Worm (Caenorhabditis elegans) whole organism, late embryonic: ENCODE measurements around the gene F37A8.1.

Experiments
- C08G9.2 ChIP-seq: sonication (generic microtip); optimal IDR thresholded peaks from 2 replicates; lab custom pipeline; 2016; ENCODE audit warnings: mild to moderate bottlenecking, missing genetic modification characterization, moderate library complexity, missing compliant biosample characterization
- C38D4.7 ChIP-seq: fragments of 200-800 bp; sonication (Bioruptor generic); optimal IDR thresholded peaks from 2 replicates; lab custom pipeline; 2018; ENCODE audit warnings: mild to moderate bottlenecking, missing genetic modification characterization, moderate library complexity, missing compliant biosample characterization
- F13H6.1 ChIP-seq: sonication (generic microtip); optimal IDR thresholded peaks from 2 replicates; lab custom pipeline; 2016; ENCODE audit warnings: missing genetic modification characterization, missing compliant biosample characterization
- K02D7.2 ChIP-seq: sonication (generic microtip); optimal IDR thresholded peaks from 2 replicates; lab custom pipeline; 2017; ENCODE audit warnings: mild to moderate bottlenecking, missing genetic modification characterization, missing compliant biosample characterization
- ahr-1 ChIP-seq: sonication (generic microtip); optimal IDR thresholded peaks from 2 replicates; lab custom pipeline; 2016; ENCODE audit warnings: missing genetic modification characterization, missing compliant biosample characterization
- ama-1 ChIP-seq: fragments of 150-350 bp; optimal IDR thresholded peaks from 2 replicates; lab custom pipeline; 2014
- ceh-14 ChIP-seq: sonication (generic microtip); optimal IDR thresholded peaks from 2 replicates; lab custom pipeline; 2016; ENCODE audit warnings: missing genotype, missing genetic modification characterization, missing compliant biosample characterization
- ceh-18 ChIP-seq: sonication (generic microtip); optimal IDR thresholded peaks from 2 replicates; lab custom pipeline; 2016; ENCODE audit warnings: missing genetic modification characterization, missing compliant biosample characterization
- ceh-19 ChIP-seq: fragments of 200-800 bp; sonication (Bioruptor generic); optimal IDR thresholded peaks from 2 replicates; lab custom pipeline; 2018; ENCODE audit warnings: mild to moderate bottlenecking, missing genetic modification characterization, missing compliant biosample characterization
- ceh-24 ChIP-seq: sonication (generic microtip); optimal IDR thresholded peaks from 2 replicates; lab custom pipeline; 2016; ENCODE audit warnings: mild to moderate bottlenecking, missing genetic modification characterization, missing compliant biosample characterization
- ceh-45 ChIP-seq: fragments of 200-800 bp; sonication (Bioruptor generic); IDR thresholded peaks from 2 replicates; pipeline ENCODE4 v1.3.6; 2022; ENCODE audit warnings: missing genetic modification reagents, missing genetic modification characterization, missing compliant biosample characterization
- ceh-48 ChIP-seq: sonication (generic microtip); optimal IDR thresholded peaks from 2 replicates; lab custom pipeline; 2016; ENCODE audit warnings: missing genetic modification characterization, inconsistent platforms, missing compliant biosample characterization
- ceh-6 ChIP-seq: fragments of 200-800 bp; sonication (Bioruptor generic); optimal IDR thresholded peaks from 2 replicates; lab custom pipeline; 2018; ENCODE audit warnings: mild to moderate bottlenecking, missing genetic modification characterization, missing compliant biosample characterization
- che-1 ChIP-seq: sonication (generic microtip); optimal IDR thresholded peaks from 2 replicates; lab custom pipeline; 2016; ENCODE audit warnings: mild to moderate bottlenecking, missing genetic modification characterization, missing compliant biosample characterization
- dve-1 ChIP-seq: sonication (generic microtip); optimal IDR thresholded peaks from 2 replicates; lab custom pipeline; 2017; ENCODE audit warnings: antibody characterized with exemption, mild to moderate bottlenecking, missing genetic modification characterization, missing compliant biosample characterization
- elt-2 ChIP-seq: sonication (generic microtip); optimal IDR thresholded peaks from 2 replicates; lab custom pipeline; 2016; ENCODE audit warnings: missing genetic modification reagents, missing genetic modification characterization, missing compliant biosample characterization
- elt-4 ChIP-seq: sonication (generic microtip); optimal IDR thresholded peaks from 2 replicates; lab custom pipeline; 2016; ENCODE audit warnings: missing genetic modification characterization, missing compliant biosample characterization
- eyg-1 ChIP-seq: sonication (generic microtip); optimal IDR thresholded peaks from 2 replicates; lab custom pipeline; 2016; ENCODE audit warnings: missing genotype, missing genetic modification characterization, missing compliant biosample characterization
- fax-1 ChIP-seq: sonication (generic microtip); optimal IDR thresholded peaks from 2 replicates; lab custom pipeline; 2016; ENCODE audit warnings: missing genotype, missing genetic modification characterization, missing compliant biosample characterization
- gmeb-2 ChIP-seq: sonication (generic microtip); optimal IDR thresholded peaks from 2 replicates; lab custom pipeline; 2016; ENCODE audit warnings: missing genetic modification characterization, inconsistent platforms, missing compliant biosample characterization
- hlh-15 ChIP-seq: sonication (generic microtip); optimal IDR thresholded peaks from 2 replicates; lab custom pipeline; 2016; ENCODE audit warnings: missing genetic modification characterization, missing compliant biosample characterization
- hlh-8 ChIP-seq: sonication (generic microtip); optimal IDR thresholded peaks from 2 replicates; lab custom pipeline; 2016; ENCODE audit warnings: missing genotype, missing genetic modification characterization, missing compliant biosample characterization
- lin-11 ChIP-seq: fragments of 200-800 bp; sonication (Bioruptor generic); optimal IDR thresholded peaks from 2 replicates; lab custom pipeline; 2018; ENCODE audit warnings: mild to moderate bottlenecking, missing genetic modification characterization, missing compliant biosample characterization
- madf-2 ChIP-seq: sonication (generic microtip); optimal IDR thresholded peaks from 2 replicates; lab custom pipeline; 2017; ENCODE audit warnings: missing genetic modification characterization, missing compliant biosample characterization
- mec-3 ChIP-seq: sonication (generic microtip); optimal IDR thresholded peaks from 2 replicates; lab custom pipeline; 2016; ENCODE audit warnings: borderline replicate concordance, missing genetic modification characterization, missing compliant biosample characterization
- nfya-1 ChIP-seq: sonication (generic microtip); optimal IDR thresholded peaks from 2 replicates; lab custom pipeline; 2017; ENCODE audit warnings: missing genetic modification characterization, mild to moderate bottlenecking, missing compliant biosample characterization, antibody characterized with exemption, moderate library complexity
- nhr-11 ChIP-seq: fragments of 150-350 bp; optimal IDR thresholded peaks from 2 replicates; lab custom pipeline; 2014; ENCODE audit warnings: missing biosample characterization, missing genetic modification characterization
- npax-4 ChIP-seq: sonication (generic microtip); optimal IDR thresholded peaks from 2 replicates; lab custom pipeline; 2016; ENCODE audit warnings: missing genetic modification characterization, missing compliant biosample characterization
- pag-3 ChIP-seq: sonication (generic microtip); optimal IDR thresholded peaks from 2 replicates; lab custom pipeline; 2016; ENCODE audit warnings: missing compliant biosample characterization, missing genetic modification characterization, borderline replicate concordance
- rnt-1 ChIP-seq: sonication (generic microtip); optimal IDR thresholded peaks from 2 replicates; lab custom pipeline; 2016; ENCODE audit warnings: missing genetic modification characterization, missing compliant biosample characterization
- sdc-2 ChIP-seq: sonication (generic microtip); optimal IDR thresholded peaks from 2 replicates; lab custom pipeline; 2016; ENCODE audit warnings: missing genotype, missing genetic modification characterization, missing compliant biosample characterization
- sox-2 ChIP-seq: fragments of 200-800 bp; sonication (Bioruptor generic); IDR thresholded peaks from 2 replicates; pipeline ENCODE4 v1.3.6; 2022; ENCODE audit warnings: missing genetic modification reagents, missing genetic modification characterization, missing compliant biosample characterization
- tbx-2 ChIP-seq: sonication (generic microtip); optimal IDR thresholded peaks from 2 replicates; lab custom pipeline; 2016; ENCODE audit warnings: missing genetic modification characterization, missing compliant biosample characterization
- unc-3 ChIP-seq, 2 experiments: fragments of 200-800 bp in 1 of 2; sonication (Bioruptor generic) in 1 of 2; sonication (generic microtip) in 1 of 2; conservative IDR thresholded peaks in 1 of 2; optimal IDR thresholded peaks in 1 of 2; 2 replicates each; pipeline versions ENCODE4 v1.3.6 to Lab custom; 2016 to 2022; ENCODE audit warnings: missing compliant biosample characterization in 2 of 2, missing genetic modification characterization in 2 of 2, missing genetic modification reagents in 1 of 2
- unc-42 ChIP-seq: sonication (generic microtip); optimal IDR thresholded peaks from 2 replicates; lab custom pipeline; 2016; ENCODE audit warnings: missing genotype, missing genetic modification characterization, missing compliant biosample characterization
- unc-55 ChIP-seq: sonication (generic microtip); optimal IDR thresholded peaks from 2 replicates; lab custom pipeline; 2017; ENCODE audit warnings: missing biosample characterization, missing genetic modification reagents, missing genetic modification characterization
- unc-86 ChIP-seq: sonication (generic microtip); optimal IDR thresholded peaks from 2 replicates; lab custom pipeline; 2016; ENCODE audit warnings: missing genetic modification characterization, missing compliant biosample characterization

F37A8.1 gene

DNA sequence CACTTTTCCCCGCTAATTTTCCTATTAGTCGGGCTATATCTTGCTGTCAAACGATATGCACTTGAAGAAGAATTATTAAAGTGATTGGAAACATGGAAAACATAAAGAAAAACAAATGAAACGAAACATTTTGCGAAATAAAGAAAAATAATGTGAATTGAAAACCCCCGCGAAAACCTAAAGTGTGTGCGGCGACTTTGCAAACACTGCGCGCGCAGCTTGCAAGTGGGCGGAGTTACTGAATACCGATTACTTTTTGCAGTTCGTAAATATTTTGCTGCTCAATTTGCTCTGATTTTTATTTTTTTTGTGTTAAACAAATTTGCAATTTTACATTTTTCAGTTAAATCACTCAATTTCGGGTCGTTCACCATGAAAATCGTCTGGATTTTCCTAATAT lies 11.6 kb upstream of the F37A8.1 start, which contains the start of gene ccdc-47 (continued):
- TF ChIP-seq che-1 (peak; percentile 72), K02D7.2 (tag; lab: Kevin White, UChicago) (peak; percentile 61), pag-3 (no peak), hlh-8 (tag; lab: Kevin White, UChicago) (peak; percentile 84), C08G9.2 (tag; lab: Kevin White, UChicago) (peak; percentile 71), ceh-48 (tag; lab: Kevin White, UChicago) (peak; percentile 84), ceh-6 (peak; percentile 79), ceh-24 (tag; lab: Kevin White, UChicago) (peak; percentile 26), hlh-15 (tag; lab: Kevin White, UChicago) (peak; percentile 68), unc-3 (GFP tag; conservative IDR thresholded peaks at IDR 0.05; lab: Robert Waterston, UW) (peak; percentile 66), unc-3 (tag; optimal IDR thresholded peaks at IDR 0.05; lab: Kevin White, UChicago) (peak; percentile 81), ceh-14 (tag; lab: Kevin White, UChicago) (peak; percentile 91), fax-1 (tag; lab: Kevin White, UChicago) (peak; percentile 76), mec-3 (tag; lab: Kevin White, UChicago) (no peak), eyg-1 (tag; lab: Kevin White, UChicago) (peak; percentile 48), unc-42 (tag; lab: Kevin White, UChicago) (peak; percentile 45), elt-2 (peak; percentile 93), lin-11 (peak; percentile 55), ceh-19 (GFP tag; lab: Kevin White, UChicago) (peak; percentile 87), unc-55 (GFP tag; lab: Kevin White, UChicago) (no peak), sdc-2 (tag; lab: Kevin White, UChicago) (peak; percentile 39), gmeb-2 (tag; lab: Kevin White, UChicago) (peak; percentile 82), F13H6.1 (tag; lab: Kevin White, UChicago) (peak; percentile 79), nhr-11 (tag; lab: Kevin White, UChicago) (no peak), sox-2 (GFP tag; lab: Robert Waterston, UW) (peak; percentile 44), npax-4 (peak; percentile 48)

ce11 chrIII:3918569-3918968 lies 9.7 kb upstream of the F37A8.1 start, which contains the start of gene ZK1058.3:
ZK1058.3 (plus strand) TSS chrIII:3918869.
- TF ChIP-seq hlh-8 (tag; lab: Kevin White, UChicago) (no peak), ahr-1 (tag; lab: Kevin White, UChicago) (no peak), unc-86 (tag; lab: Kevin White, UChicago) (no peak), dve-1 (tag; lab: Kevin White, UChicago) (no peak), ceh-24 (tag; lab: Kevin White, UChicago) (no peak), rnt-1 (tag; lab: Kevin White, UChicago) (no peak), C38D4.7 (GFP tag; lab: Kevin White, UChicago) (no peak), fax-1 (tag; lab: Kevin White, UChicago) (no peak), elt-2 (no peak), madf-2 (tag; lab: Kevin White, UChicago) (no peak), tbx-2 (tag; lab: Kevin White, UChicago) (no peak), ceh-18 (tag; lab: Kevin White, UChicago) (no peak), ama-1 (lab: Kevin White, UChicago) (no peak), npax-4 (no peak), ceh-48 (tag; lab: Kevin White, UChicago) (no peak), mec-3 (tag; lab: Kevin White, UChicago) (no peak), nhr-11 (tag; lab: Kevin White, UChicago) (no peak), nfya-1 (tag; lab: Kevin White, UChicago) (no peak)
- TF ChIP-seq, all 69 proteins: peak for 0

ce11 chrIII:3921646-3922328 lies 6.4 kb upstream of the F37A8.1 start, which contains the start of the genes metl-6 and nit-1:
metl-6 (minus strand) TSS chrIII:3921711.
nit-1 (plus strand) TSS chrIII:3922207.
- TF ChIP-seq elt-4 (tag; lab: Kevin White, UChicago) (no peak), che-1 (no peak), ceh-45 (GFP tag; lab: Robert Waterston, UW) (no peak)
